Worm (Caenorhabditis elegans): ENCODE data around the gene pqe-1.

Gene pqe-1

DNA sequence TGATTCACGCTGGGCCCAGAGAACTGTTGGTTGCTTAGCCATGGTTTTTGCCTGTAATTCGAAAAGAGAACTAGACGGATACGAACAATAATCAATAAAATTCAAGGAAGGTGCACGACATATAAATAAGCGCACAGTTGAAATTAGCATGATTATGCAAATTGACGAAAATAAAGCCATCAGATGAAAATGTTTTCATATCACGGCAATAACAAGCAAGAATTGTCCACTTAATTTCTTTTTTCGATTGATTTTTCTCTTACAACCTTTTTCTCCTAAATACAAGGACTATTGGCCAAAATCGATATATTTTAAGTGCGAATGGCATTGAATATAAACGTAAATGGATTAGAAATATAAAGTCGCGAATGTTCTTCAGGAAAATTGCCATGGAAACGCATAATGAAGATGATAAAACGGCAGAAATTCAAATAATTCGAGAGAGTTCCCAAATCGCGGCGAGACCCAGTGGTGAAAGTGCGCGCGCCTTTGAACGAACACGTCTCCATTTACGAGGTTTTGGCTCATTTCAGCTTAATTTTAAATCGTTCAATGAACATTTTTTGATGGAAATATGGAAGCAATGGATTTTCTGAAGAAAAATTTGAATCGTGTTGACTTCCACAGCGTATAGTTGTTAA lies 36.2 kb upstream of the pqe-1 start, which contains the start of the genes daf-41 and toc-1 (continued):
- no peak for TF ChIP-seq hmg-1.2 (GFP tag; IDR thresholded peaks at IDR 0.05)
- TF ChIP-seq dox-1 (GFP tag; IDR thresholded peaks at IDR 0.05): peak; percentile 15; the same call in 1 of the 2 replicates
- TF ChIP-seq F52B5.7 (tag; optimal IDR thresholded peaks at IDR 0.05): no peak
- TF ChIP-seq tlf-1 (GFP tag; optimal IDR thresholded peaks at IDR 0.05): no peak
- TF ChIP-seq T07F8.4 (tag; optimal IDR thresholded peaks at IDR 0.05): no peak
- TF ChIP-seq ekl-4 (GFP tag; IDR thresholded peaks at IDR 0.05): no peak
- no peak for TF ChIP-seq ztf-6 (GFP tag; IDR thresholded peaks at IDR 0.05)
- TF ChIP-seq nhr-27 (tag; optimal IDR thresholded peaks at IDR 0.05): no peak
- peak; percentile 83 for TF ChIP-seq hsf-1 (GFP tag; IDR thresholded peaks at IDR 0.05)
- peak; percentile 80 for TF ChIP-seq F33H1.4 (GFP tag; IDR thresholded peaks at IDR 0.05)
- TF ChIP-seq cebp-2 (GFP tag; IDR thresholded peaks at IDR 0.05): no peak
- no peak for TF ChIP-seq madf-3 (GFP tag; IDR thresholded peaks at IDR 0.05)
- no peak for TF ChIP-seq mel-28 (tag; optimal IDR thresholded peaks at IDR 0.05; ENCODE audit: borderline replicate concordance)
- TF ChIP-seq zim-3 (tag; optimal IDR thresholded peaks at IDR 0.05): no peak
- TF ChIP-seq ceh-58 (GFP tag; IDR thresholded peaks at IDR 0.05): no peak

DNA sequence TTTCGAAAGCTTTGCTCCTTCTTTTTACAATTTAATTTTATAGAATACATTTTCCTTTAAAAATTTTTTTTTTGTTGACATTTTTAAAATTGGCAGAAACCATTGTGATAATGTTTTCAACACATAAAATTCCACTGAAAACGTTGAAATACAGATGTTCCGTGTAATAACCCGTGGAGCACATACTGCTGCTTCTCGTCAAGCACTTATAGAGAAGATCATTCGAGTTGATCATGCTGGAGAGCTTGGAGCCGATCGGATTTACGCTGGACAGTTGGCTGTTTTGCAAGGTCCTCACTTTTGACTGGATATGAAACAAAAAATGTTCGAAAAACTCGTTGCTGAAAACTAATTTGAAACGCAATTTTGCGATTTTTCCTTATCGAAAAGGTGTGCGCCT lies 33.3 kb upstream of the pqe-1 start, which contains the start of gene clk-1:
TSS of gene clk-1 (plus strand) at position 155 of the 400 bp plus-strand sequence.
- TF ChIP-seq dpff-1 (tag; optimal IDR thresholded peaks at IDR 0.05) (peak; percentile 4), hsf-1 (GFP tag; IDR thresholded peaks at IDR 0.05) (0 out of 2 replicates have a peak, but pooled peaks have one; percentile 55), sptf-2 (GFP tag; optimal IDR thresholded peaks at IDR 0.05) (no peak), lsl-1 (GFP tag; optimal IDR thresholded peaks at IDR 0.05) (no peak), F52B5.7 (tag; optimal IDR thresholded peaks at IDR 0.05) (peak; percentile 6), efl-1 (GFP tag; optimal IDR thresholded peaks at IDR 0.05) (no peak), nfyb-1 (GFP tag; IDR thresholded peaks at IDR 0.05) (0 out of 2 replicates have a peak, but pooled peaks have one; percentile 8), ekl-4 (GFP tag; IDR thresholded peaks at IDR 0.05) (0 out of 2 replicates have a peak, but pooled peaks have one; percentile 33), madf-6 (GFP tag; IDR thresholded peaks at IDR 0.05) (peak; percentile 24; the same call in 1 of the 2 replicates)

DNA sequence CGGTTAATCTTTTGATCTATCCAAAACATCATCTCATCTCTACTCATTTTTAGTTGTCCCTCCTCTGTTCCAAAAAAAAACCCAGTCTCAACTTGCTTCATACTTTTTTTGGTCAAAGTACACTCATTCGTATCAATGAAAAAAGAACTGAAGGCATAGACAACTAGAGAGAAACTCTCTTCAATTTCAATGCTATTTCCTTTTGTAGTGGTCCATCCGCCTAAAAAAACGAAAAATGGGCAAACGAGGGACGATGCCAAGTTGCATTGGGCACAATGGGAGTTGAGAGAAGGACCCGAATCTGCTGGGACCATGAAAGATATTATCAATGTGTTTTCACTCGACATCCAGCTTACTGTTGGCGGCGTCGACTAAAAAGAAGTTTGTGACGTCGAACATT lies 30.8 kb upstream of the pqe-1 start:
- TF ChIP-seq unc-62 (GFP tag; optimal IDR thresholded peaks at IDR 0.05) (no peak), hmg-1.2 (GFP tag; IDR thresholded peaks at IDR 0.05) (peak; percentile 90)

DNA sequence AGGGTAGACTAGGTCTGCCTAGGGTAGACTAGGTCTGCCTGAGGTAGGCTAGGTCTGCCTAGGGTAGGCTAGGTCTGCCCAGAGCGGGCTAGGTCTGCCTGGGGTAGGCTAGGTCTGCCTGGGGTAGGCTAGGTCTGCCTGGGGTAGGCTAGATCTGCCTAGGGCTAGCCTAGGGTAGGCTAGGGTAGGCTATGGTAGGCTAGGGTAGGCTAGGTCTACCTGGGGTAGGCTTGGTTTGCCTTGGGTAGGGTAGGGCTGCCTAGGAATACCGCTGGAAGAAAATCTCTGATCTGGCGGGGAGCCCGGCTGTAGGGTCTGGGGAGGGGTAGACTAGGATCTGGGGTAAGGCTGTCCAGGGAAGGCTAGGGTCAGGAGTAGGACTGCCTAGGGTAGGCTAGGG lies 25.6 kb upstream of the pqe-1 start:
- TF ChIP-seq lin-40 (tag; optimal IDR thresholded peaks at IDR 0.05): no peak
- TF ChIP-seq zfh-2 (GFP tag; conservative IDR thresholded peaks at IDR 0.05): peak; percentile 58; the same call in 1 of the 2 replicates
- 0 out of 2 replicates have a peak, but pooled peaks have one; percentile 8 for TF ChIP-seq dox-1 (GFP tag; IDR thresholded peaks at IDR 0.05)
- no peak for TF ChIP-seq Y56A3A.18 (GFP tag; IDR thresholded peaks at IDR 0.05)
- TF ChIP-seq efl-1 (GFP tag; optimal IDR thresholded peaks at IDR 0.05): no peak
- TF ChIP-seq attf-3 (GFP tag; conservative IDR thresholded peaks at IDR 0.05): no peak
- TF ChIP-seq F37B4.10 (GFP tag; IDR thresholded peaks at IDR 0.05): 0 out of 2 replicates have a peak, but pooled peaks have one; percentile 81
- no peak for TF ChIP-seq attf-5 (GFP tag; optimal IDR thresholded peaks at IDR 0.05)
- no peak for TF ChIP-seq nhr-90 (tag; optimal IDR thresholded peaks at IDR 0.05)

DNA sequence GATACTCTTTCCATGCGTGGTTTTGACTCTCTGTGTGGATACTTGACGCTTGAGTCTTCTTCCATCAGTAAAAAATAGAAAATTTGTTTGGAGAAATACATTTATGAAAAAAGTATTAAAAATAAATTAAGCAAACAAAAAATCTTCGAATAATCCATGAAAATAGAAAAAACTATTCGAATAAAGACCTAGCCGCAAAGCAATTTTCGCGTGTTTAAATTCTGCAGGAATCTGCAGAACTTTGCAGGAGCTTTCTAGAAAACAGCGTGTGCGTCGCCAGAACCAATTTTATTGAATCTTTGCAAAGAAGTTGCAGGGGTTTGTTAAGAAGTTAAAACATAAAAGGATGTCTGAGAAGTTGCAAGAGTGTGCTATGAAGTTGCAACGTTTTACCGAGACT lies 24.8 kb upstream of the pqe-1 start, which contains the start of gene ZC395.11:
TSS of gene ZC395.11 (minus strand) at position 101 of the 400 bp plus-strand sequence.
- TF ChIP-seq egl-44 (GFP tag; IDR thresholded peaks at IDR 0.05): no peak
- TF ChIP-seq Y53G8AR.9 (GFP tag; conservative IDR thresholded peaks at IDR 0.05): no peak
- no peak for TF ChIP-seq nfya-1 (tag; optimal IDR thresholded peaks at IDR 0.05; ENCODE audit: borderline replicate concordance, insufficient read depth)
- TF ChIP-seq aptf-3 (GFP tag; IDR thresholded peaks at IDR 0.05): no peak
- TF ChIP-seq pbrm-1 (GFP tag; IDR thresholded peaks at IDR 0.05): no peak

Measured in whole organism, young adult.